Fruit fly (Drosophila melanogaster) whole organism, pupa: ENCODE results near the gene Rpt2.

Experiments used
- CG10348 ChIP-seq: fragments of 200-800 bp; sonication (Bioruptor generic); IDR thresholded peaks from 2 replicates; pipeline ENCODE4 v1.3.6; 2022; ENCODE audit warnings: missing biosample characterization, missing genetic modification characterization
- CG12605 ChIP-seq: fragments of 200-800 bp; sonication (Bioruptor generic); IDR thresholded peaks from 2 replicates; pipeline ENCODE4 v1.3.6; 2022; ENCODE audit warnings: missing biosample characterization, missing genetic modification characterization
- CG13204 ChIP-seq: fragments of 200-800 bp; sonication (Bioruptor generic); optimal IDR thresholded peaks from 2 replicates; lab custom pipeline; 2018; ENCODE audit warnings: missing biosample characterization, mild to moderate bottlenecking, missing genetic modification characterization, moderate library complexity
- CG14655 ChIP-seq: fragments of 200-800 bp; sonication (Bioruptor generic); optimal IDR thresholded peaks from 3 replicates; lab custom pipeline; 2017; ENCODE audit warnings: mild to moderate bottlenecking, missing biosample characterization, missing genetic modification reagents, missing genetic modification characterization
- CG15710 ChIP-seq: fragments of 200-800 bp; sonication (Bioruptor generic); optimal IDR thresholded peaks from 2 replicates; lab custom pipeline; 2018; ENCODE audit warnings: missing biosample characterization, mild to moderate bottlenecking, missing genetic modification characterization, moderate library complexity
- CG17806 ChIP-seq: fragments of 200-800 bp; sonication (Bioruptor generic); optimal IDR thresholded peaks from 2 replicates; lab custom pipeline; 2018; ENCODE audit warnings: missing biosample characterization, mild to moderate bottlenecking, missing genetic modification characterization, moderate library complexity
- CG32121 ChIP-seq: fragments of 200-800 bp; sonication (Bioruptor generic); IDR thresholded peaks from 2 replicates; pipeline ENCODE4 v1.3.6; 2022; ENCODE audit warnings: missing biosample characterization, missing genetic modification characterization
- CG34367 ChIP-seq: fragments of 200-800 bp; sonication (Bioruptor generic); optimal IDR thresholded peaks from 2 replicates; lab custom pipeline; 2018; ENCODE audit warnings: missing biosample characterization, mild to moderate bottlenecking, missing genetic modification characterization
- CG4496 ChIP-seq: fragments of 200-800 bp; sonication (Bioruptor generic); IDR thresholded peaks from 3 replicates; pipeline ENCODE4 v1.3.6; 2022; ENCODE audit warnings: missing biosample characterization, missing genetic modification characterization
- CG8159 ChIP-seq: fragments of 200-800 bp; sonication (Bioruptor generic); optimal IDR thresholded peaks from 3 replicates; lab custom pipeline; 2018; ENCODE audit warnings: missing biosample characterization, mild to moderate bottlenecking, missing genetic modification characterization, moderate library complexity
- CG8301 ChIP-seq: fragments of 200-800 bp; sonication (Bioruptor generic); optimal IDR thresholded peaks from 2 replicates; lab custom pipeline; 2018; ENCODE audit warnings: missing biosample characterization, mild to moderate bottlenecking, missing genetic modification characterization
- CG9948 ChIP-seq: fragments of 200-800 bp; sonication (Bioruptor generic); optimal IDR thresholded peaks from 2 replicates; lab custom pipeline; 2018; ENCODE audit warnings: missing biosample characterization, mild to moderate bottlenecking, missing genetic modification characterization, moderate library complexity
- D1 ChIP-seq: fragments of 200-800 bp; sonication (Bioruptor generic); optimal IDR thresholded peaks from 2 replicates; lab custom pipeline; 2018; ENCODE audit warnings: missing biosample characterization, mild to moderate bottlenecking, missing genetic modification characterization, moderate library complexity
- EcR ChIP-seq: fragments of 200-800 bp; sonication (Bioruptor generic); optimal IDR thresholded peaks from 3 replicates; lab custom pipeline; 2019; ENCODE audit warnings: missing biosample characterization, missing genetic modification characterization, mild to moderate bottlenecking, moderate library complexity, missing genetic modification reagents
- Ets98B ChIP-seq: fragments of 200-800 bp; sonication (Bioruptor generic); IDR thresholded peaks from 2 replicates; pipeline ENCODE4 v1.3.6; 2022; ENCODE audit warnings: missing biosample characterization, missing genetic modification characterization
- Pif1A ChIP-seq: fragments of 200-800 bp; sonication (Bioruptor generic); optimal IDR thresholded peaks from 3 replicates; lab custom pipeline; 2016; ENCODE audit warnings: missing biosample characterization, missing genetic modification characterization
- Pif1B ChIP-seq: fragments of 200-800 bp; sonication (Bioruptor generic); optimal IDR thresholded peaks from 3 replicates; lab custom pipeline; 2016; ENCODE audit warnings: missing biosample characterization, missing genetic modification characterization
- Snoo ChIP-seq: fragments of 200-800 bp; sonication (Bioruptor generic); optimal IDR thresholded peaks from 3 replicates; lab custom pipeline; 2017; ENCODE audit warnings: missing biosample characterization, mild to moderate bottlenecking, missing genetic modification characterization, inconsistent platforms
- fd96Ca ChIP-seq: fragments of 200-800 bp; sonication (Bioruptor generic); IDR thresholded peaks from 3 replicates; pipeline ENCODE4 v1.3.6; 2022; ENCODE audit warnings: missing biosample characterization, missing genetic modification characterization
- gl ChIP-seq: fragments of 200-800 bp; sonication (Bioruptor generic); optimal IDR thresholded peaks from 2 replicates; lab custom pipeline; 2018; ENCODE audit warnings: missing biosample characterization, mild to moderate bottlenecking, missing genetic modification characterization
- rn ChIP-seq: fragments of 200-800 bp; sonication (Bioruptor generic); IDR thresholded peaks from 2 replicates; pipeline ENCODE4 v1.3.6; 2022; ENCODE audit warnings: missing biosample characterization, missing genetic modification characterization

The Rpt2 gene

DNA sequence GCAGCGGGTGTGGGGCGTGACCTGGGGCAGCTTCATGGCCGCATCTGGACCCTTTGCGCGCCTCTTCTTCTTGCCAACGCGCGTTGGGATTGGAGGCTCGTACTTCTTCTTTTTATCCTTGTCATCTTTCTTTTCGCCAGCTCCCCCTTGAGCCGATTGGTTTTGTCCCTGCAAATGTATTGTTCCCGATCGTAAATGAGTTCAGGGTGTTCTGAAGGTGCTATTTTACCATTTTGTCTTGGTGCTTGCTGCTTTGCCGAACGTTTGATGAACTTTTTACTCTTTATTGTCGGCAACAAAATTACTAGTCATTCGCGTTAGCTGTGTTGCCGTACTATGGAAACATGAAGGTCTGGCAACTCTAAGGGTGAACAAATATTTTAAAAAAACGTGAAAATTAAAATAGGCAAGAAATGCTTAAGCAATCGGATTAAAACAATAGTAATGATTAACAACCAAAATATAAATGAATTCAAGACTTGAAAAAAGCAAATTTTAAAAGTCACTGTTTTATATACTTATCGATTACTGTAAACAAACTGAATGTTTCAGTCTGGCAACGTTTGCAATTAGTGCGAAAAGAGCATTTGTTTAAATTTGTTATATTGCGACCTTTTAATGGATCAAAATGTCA is at the start of gene Rpt2, which contains the start of gene CG13599:
TSS of gene Rpt2 (minus strand) at position 464 of the 634 bp plus-strand sequence.
TSS of gene CG13599 (plus strand) at position 545 of the 634 bp plus-strand sequence.
- peak; percentile 18 for TF ChIP-seq EcR (GFP tag; lab: Kevin White, UChicago)
- TF ChIP-seq gl (tag; lab: Kevin White, UChicago): no peak

DNA sequence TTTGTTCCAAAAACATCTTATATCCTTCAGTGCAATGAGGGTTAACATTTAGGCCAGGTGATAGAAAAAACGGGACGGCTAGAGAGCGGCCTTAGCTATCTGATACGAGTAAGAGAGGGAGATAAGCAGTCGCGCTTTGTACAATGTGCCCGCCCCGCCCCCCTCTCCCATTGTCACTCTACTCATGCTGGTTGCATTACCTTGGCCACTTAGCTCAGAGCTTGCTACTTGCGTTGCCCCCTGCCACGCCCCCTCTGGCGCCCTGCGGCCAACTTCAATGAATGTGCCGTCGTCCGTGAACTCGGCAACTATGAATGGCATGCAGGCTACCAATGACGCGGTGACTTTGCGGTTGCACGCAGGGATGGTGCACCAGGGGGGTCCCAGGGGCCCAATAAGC is 40.4 kb upstream of the Rpt2 start:
- no peak for TF ChIP-seq CG34367
- TF ChIP-seq CG8301 (tag; lab: Kevin White, UChicago): no peak
- TF ChIP-seq Pif1B (GFP tag; lab: Kevin White, UChicago): no peak
- TF ChIP-seq CG12605 (GFP tag; lab: Robert Waterston, UW): no peak
- no peak for TF ChIP-seq Ets98B (GFP tag; lab: Robert Waterston, UW)
- TF ChIP-seq CG10348 (GFP tag; lab: Robert Waterston, UW): no peak
- no peak for TF ChIP-seq CG13204
- TF ChIP-seq CG9948: no peak
- no peak for TF ChIP-seq CG15710 (tag; lab: Kevin White, UChicago)
- TF ChIP-seq Pif1A: no peak
- no peak for TF ChIP-seq CG32121 (GFP tag; lab: Robert Waterston, UW)
- TF ChIP-seq CG8159: no peak
- TF ChIP-seq D1 (tag; lab: Kevin White, UChicago): no peak
- no peak for TF ChIP-seq Snoo
- TF ChIP-seq EcR (GFP tag; lab: Kevin White, UChicago): no peak
- no peak for TF ChIP-seq CG17806 (tag; lab: Kevin White, UChicago)
- no peak for TF ChIP-seq CG14655 (GFP tag; lab: Kevin White, UChicago)
- no peak for TF ChIP-seq gl (tag; lab: Kevin White, UChicago)
- TF ChIP-seq fd96Ca (GFP tag; lab: Robert Waterston, UW): no peak

DNA sequence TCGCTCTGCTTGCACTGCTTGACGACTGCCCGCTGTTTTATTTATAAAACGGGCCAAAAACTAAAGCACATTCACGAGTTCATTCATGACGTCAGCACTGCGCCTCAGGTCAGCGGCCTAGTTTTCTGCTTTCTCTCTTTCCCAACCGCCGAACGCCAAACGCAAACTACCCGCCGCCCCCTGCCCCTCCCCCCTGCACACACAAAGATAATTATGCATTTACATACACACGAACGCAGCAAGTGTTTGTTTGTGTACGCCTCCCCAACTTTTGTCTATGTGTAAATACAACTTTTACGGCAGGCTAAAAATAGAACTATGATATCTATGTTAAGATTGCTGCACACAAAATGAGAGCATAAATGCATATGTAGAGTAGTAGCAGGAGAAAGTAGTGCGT is 39.9 kb upstream of the Rpt2 start:
- peak; percentile 10; the same call in 1 of the 3 replicates for TF ChIP-seq CG4496
- TF ChIP-seq CG32121 (GFP tag; lab: Robert Waterston, UW): 0 out of 2 replicates have a peak, but pooled peaks have one; percentile 22
- no peak for TF ChIP-seq CG12605 (GFP tag; lab: Robert Waterston, UW)

DNA sequence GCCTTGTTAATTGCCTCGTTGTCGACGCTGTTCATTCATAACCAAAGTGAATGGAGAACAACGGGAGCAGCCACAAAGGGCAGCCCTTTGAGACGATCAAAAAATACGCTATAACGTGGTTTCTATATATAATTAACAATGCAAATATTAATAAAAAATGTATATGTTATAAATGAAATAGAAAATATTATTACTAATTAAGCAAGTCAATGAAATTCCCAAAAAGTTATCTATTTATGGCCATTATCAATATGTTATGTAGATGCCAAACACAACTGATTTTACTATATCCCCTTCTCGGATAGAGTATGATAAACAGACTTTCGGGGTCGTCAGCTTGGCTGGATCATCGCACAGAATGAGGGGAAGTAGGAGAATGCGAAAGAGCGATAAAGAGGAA is 38.1 kb upstream of the Rpt2 start:
- no peak for TF ChIP-seq gl (tag; lab: Kevin White, UChicago)
- TF ChIP-seq CG34367: no peak
- no peak for TF ChIP-seq CG13204
- no peak for TF ChIP-seq Pif1A
- TF ChIP-seq CG17806 (tag; lab: Kevin White, UChicago): no peak
- no peak for TF ChIP-seq CG4496
- TF ChIP-seq EcR (GFP tag; lab: Kevin White, UChicago): peak; percentile 69
- TF ChIP-seq D1 (tag; lab: Kevin White, UChicago): no peak

DNA sequence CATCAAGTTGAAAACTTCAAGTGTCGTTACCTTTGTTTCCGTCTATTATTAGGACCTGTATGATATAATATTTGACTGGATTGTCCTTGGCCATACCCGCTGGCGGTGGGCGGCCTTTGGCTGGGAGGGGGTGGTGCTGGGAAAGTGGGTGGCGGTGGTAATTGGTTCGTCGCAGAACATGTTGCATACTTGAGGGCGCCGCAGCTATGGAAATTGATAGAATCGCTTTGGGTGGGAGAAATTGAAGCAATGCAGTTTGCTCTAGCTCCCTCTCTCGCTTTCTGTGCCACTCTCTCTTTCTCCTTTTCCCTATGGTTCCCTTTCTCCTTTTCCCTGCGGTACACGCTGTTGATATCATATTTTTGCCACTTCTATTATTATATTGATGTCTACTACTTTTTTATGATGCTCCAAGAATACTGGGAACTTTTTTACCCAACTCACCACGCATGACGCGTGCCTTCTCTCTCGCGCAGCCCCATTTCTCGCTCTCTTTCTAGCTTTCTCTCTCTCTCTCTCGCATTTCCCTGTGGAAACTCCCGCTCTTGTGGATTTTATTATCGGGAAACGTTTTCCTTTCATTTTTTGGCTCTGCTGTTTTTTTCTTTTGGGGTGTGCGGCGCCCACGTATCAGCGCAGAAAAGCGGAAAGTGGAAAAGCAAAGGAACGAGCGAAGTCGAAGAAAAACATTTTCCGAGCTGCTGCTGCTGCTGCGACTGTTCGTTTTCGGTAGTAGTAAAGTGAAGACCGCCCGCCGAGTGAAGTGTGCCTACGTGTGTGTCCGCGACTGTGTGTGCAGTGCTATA is 33.8 kb upstream of the Rpt2 start:
- 0 out of 2 replicates have a peak, but pooled peaks have one; percentile 10 for TF ChIP-seq Ets98B (GFP tag; lab: Robert Waterston, UW)
- TF ChIP-seq fd96Ca (GFP tag; lab: Robert Waterston, UW): no peak

DNA sequence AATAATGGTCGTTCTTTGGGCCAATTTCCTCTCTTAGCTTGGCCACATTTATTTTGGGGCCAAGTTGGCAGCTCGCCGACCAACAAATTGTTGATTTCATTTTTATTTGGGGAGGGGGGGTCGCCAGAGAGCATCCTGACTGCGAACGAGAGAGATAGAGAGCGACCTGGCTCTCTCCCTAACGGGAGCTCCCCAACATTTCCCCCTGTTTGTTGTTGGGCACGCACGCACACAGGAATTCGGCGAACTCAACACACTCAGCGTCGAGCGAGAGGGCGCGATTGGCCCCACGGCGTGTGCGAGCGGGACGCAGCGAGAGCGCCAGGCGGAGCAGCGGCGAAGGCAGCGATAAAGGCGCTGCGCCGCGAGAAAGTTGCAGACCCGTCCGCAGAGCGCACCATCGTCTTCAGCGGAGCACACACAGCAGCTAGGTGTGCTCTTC is 31.4 kb upstream of the Rpt2 start, which contains the start of gene CG31140:
TSS of gene CG31140 (plus strand) at position 400 of the 442 bp plus-strand sequence.
- TF ChIP-seq Pif1B (GFP tag; lab: Kevin White, UChicago) (peak; percentile 49), CG17806 (tag; lab: Kevin White, UChicago) (no peak), CG4496 (peak; percentile 81), CG15710 (tag; lab: Kevin White, UChicago) (no peak), CG9948 (no peak), CG32121 (GFP tag; lab: Robert Waterston, UW) (peak; percentile 45; the same call in 1 of the 2 replicates), CG12605 (GFP tag; lab: Robert Waterston, UW) (peak; percentile 63; the same call in 1 of the 2 replicates), Pif1A (no peak), gl (tag; lab: Kevin White, UChicago) (no peak), CG13204 (peak; percentile 95), CG8301 (tag; lab: Kevin White, UChicago) (no peak), CG8159 (no peak), CG14655 (GFP tag; lab: Kevin White, UChicago) (peak; percentile 32), Ets98B (GFP tag; lab: Robert Waterston, UW) (peak; percentile 63; the same call in 1 of the 2 replicates), Snoo (no peak), fd96Ca (GFP tag; lab: Robert Waterston, UW) (0 out of 3 replicates have a peak, but pooled peaks have one; percentile 57)

DNA sequence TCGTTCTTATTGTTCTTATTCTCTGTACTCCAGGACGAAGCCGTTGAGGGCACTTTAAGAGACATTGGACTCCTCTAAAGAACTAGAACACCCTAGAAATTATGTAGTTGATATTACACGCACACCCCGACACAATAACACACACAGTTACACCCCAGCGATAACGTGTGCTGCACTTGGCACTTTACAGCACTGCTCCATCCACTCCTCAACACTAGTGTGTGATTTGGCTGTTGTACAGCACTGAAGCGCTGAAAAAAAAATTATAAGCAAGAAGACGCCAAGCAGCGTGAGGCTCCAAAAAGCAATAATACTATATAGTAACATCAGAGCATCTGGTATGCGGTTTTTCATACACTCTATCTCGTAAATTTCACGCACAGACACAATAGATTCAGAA is 29.5 kb upstream of the Rpt2 start:
- TF ChIP-seq gl (tag; lab: Kevin White, UChicago): no peak
- TF ChIP-seq rn (GFP tag; lab: Robert Waterston, UW): no peak
- no peak for TF ChIP-seq fd96Ca (GFP tag; lab: Robert Waterston, UW)
- TF ChIP-seq CG12605 (GFP tag; lab: Robert Waterston, UW): no peak
- TF ChIP-seq Pif1B (GFP tag; lab: Kevin White, UChicago): no peak
- no peak for TF ChIP-seq Ets98B (GFP tag; lab: Robert Waterston, UW)
- no peak for TF ChIP-seq EcR (GFP tag; lab: Kevin White, UChicago)
- TF ChIP-seq CG8159: no peak
